Worm (Caenorhabditis elegans) whole organism, L2 larva: ENCODE data around the gene ani-2.

Experiments used
- C34F6.9 ChIP-seq: fragments of 150-350 bp; optimal IDR thresholded peaks from 2 replicates; lab custom pipeline; 2014; ENCODE audit warnings: missing biosample characterization, missing genetic modification characterization
- F13H6.1 ChIP-seq: sonication (generic microtip); optimal IDR thresholded peaks from 2 replicates; lab custom pipeline; 2016; ENCODE audit warnings: missing genetic modification characterization, missing compliant biosample characterization
- R02D3.7 ChIP-seq: fragments of 150-350 bp; optimal IDR thresholded peaks from 2 replicates; lab custom pipeline; 2014; ENCODE audit warnings: missing biosample characterization, missing genetic modification characterization
- Y55F3AM.14 ChIP-seq: fragments of 200-800 bp; sonication (Bioruptor generic); optimal IDR thresholded peaks from 2 replicates; lab custom pipeline; 2018; ENCODE audit warnings: mild to moderate bottlenecking, missing genetic modification characterization, missing compliant biosample characterization
- ZK546.5 ChIP-seq: sonication (generic microtip); optimal IDR thresholded peaks from 2 replicates; lab custom pipeline; 2017; ENCODE audit warnings: missing biosample characterization, missing genetic modification characterization
- aly-2 ChIP-seq: fragments of 150-350 bp; optimal IDR thresholded peaks from 2 replicates; lab custom pipeline; 2014; ENCODE audit warnings: missing biosample characterization, missing genetic modification characterization
- ama-1 ChIP-seq: fragments of 150-350 bp; optimal IDR thresholded peaks from 2 replicates; lab custom pipeline; 2018; ENCODE audit warnings: inconsistent platforms
- blmp-1 ChIP-seq: sonication (generic microtip); optimal IDR thresholded peaks from 2 replicates; lab custom pipeline; 2017; ENCODE audit warnings: missing genetic modification characterization, mild to moderate bottlenecking, missing compliant biosample characterization, antibody characterized with exemption, moderate library complexity; ENCODE audit not compliant: insufficient read depth
- ceh-16 ChIP-seq: fragments of 150-350 bp; optimal IDR thresholded peaks from 2 replicates; lab custom pipeline; 2014; ENCODE audit warnings: missing biosample characterization, missing genetic modification characterization
- crh-2 ChIP-seq: sonication (generic microtip); optimal IDR thresholded peaks from 2 replicates; lab custom pipeline; 2017; ENCODE audit warnings: missing biosample characterization, missing genetic modification characterization
- dmd-4 ChIP-seq: sonication (generic microtip); optimal IDR thresholded peaks from 2 replicates; lab custom pipeline; 2017; ENCODE audit warnings: missing biosample characterization, missing genetic modification characterization
- egl-27 ChIP-seq: sonication (generic microtip); optimal IDR thresholded peaks from 3 replicates; lab custom pipeline; 2017; ENCODE audit warnings: missing biosample characterization, missing genetic modification reagents, missing genetic modification characterization
- fos-1 ChIP-seq: fragments of 150-350 bp; optimal IDR thresholded peaks from 2 replicates; lab custom pipeline; 2014; ENCODE audit warnings: missing biosample characterization, missing genetic modification characterization
- lin-11 ChIP-seq: fragments of 150-350 bp; sonication (generic microtip); optimal IDR thresholded peaks from 2 replicates; lab custom pipeline; 2014; ENCODE audit warnings: missing biosample characterization, missing genetic modification characterization, inconsistent platforms, mixed read lengths
- lin-13 ChIP-seq: fragments of 150-350 bp; optimal IDR thresholded peaks from 2 replicates; lab custom pipeline; 2014; ENCODE audit warnings: missing biosample characterization, missing genetic modification reagents, missing genetic modification characterization
- lin-39 ChIP-seq: fragments of 150-350 bp; optimal IDR thresholded peaks from 2 replicates; lab custom pipeline; 2014; ENCODE audit warnings: missing biosample characterization, missing genetic modification reagents, missing genetic modification characterization
- lsy-2 ChIP-seq, 2 experiments: fragments of 150-350 bp in 1 of 2; sonication (generic microtip) in 1 of 2; optimal IDR thresholded peaks; 2 replicates each; lab custom pipeline; 2014 to 2017; ENCODE audit warnings: missing biosample characterization in 2 of 2, missing genetic modification characterization in 2 of 2
- mab-5 ChIP-seq: fragments of 150-350 bp; optimal IDR thresholded peaks from 2 replicates; lab custom pipeline; 2014; ENCODE audit warnings: missing biosample characterization, missing genetic modification characterization
- mdl-1 ChIP-seq, 2 experiments: fragments of 150-350 bp in 1 of 2; sonication (generic microtip) in 1 of 2; optimal IDR thresholded peaks; 2 replicates each; lab custom pipeline; 2017; ENCODE audit warnings: missing biosample characterization in 2 of 2, missing genetic modification characterization in 2 of 2
- nhr-10 ChIP-seq: sonication (generic microtip); optimal IDR thresholded peaks from 2 replicates; lab custom pipeline; 2017; ENCODE audit warnings: missing biosample characterization, missing genetic modification characterization
- nhr-129 ChIP-seq: fragments of 150-350 bp; optimal IDR thresholded peaks from 2 replicates; lab custom pipeline; 2014; ENCODE audit warnings: missing biosample characterization, missing genetic modification characterization
- nhr-21 ChIP-seq: fragments of 150-350 bp; optimal IDR thresholded peaks from 2 replicates; lab custom pipeline; 2014; ENCODE audit warnings: missing biosample characterization, missing genetic modification characterization
- nhr-237 ChIP-seq: fragments of 150-350 bp; optimal IDR thresholded peaks from 2 replicates; lab custom pipeline; 2014; ENCODE audit warnings: missing biosample characterization, missing genetic modification characterization
- nhr-25 ChIP-seq: fragments of 150-350 bp; sonication (generic microtip); optimal IDR thresholded peaks from 3 replicates; lab custom pipeline; 2014; ENCODE audit warnings: missing biosample characterization, missing genetic modification characterization
- nhr-6 ChIP-seq: fragments of 150-350 bp; optimal IDR thresholded peaks from 2 replicates; lab custom pipeline; 2014; ENCODE audit warnings: missing biosample characterization, missing genetic modification characterization
- peb-1 ChIP-seq: fragments of 150-350 bp; optimal IDR thresholded peaks from 2 replicates; lab custom pipeline; 2014; ENCODE audit warnings: missing biosample characterization, missing genetic modification characterization
- sem-4 ChIP-seq: fragments of 150-350 bp; optimal IDR thresholded peaks from 2 replicates; lab custom pipeline; 2014; ENCODE audit warnings: missing biosample characterization, missing genetic modification reagents, missing genetic modification characterization
- skn-1 ChIP-seq: sonication (generic microtip); optimal IDR thresholded peaks from 2 replicates; lab custom pipeline; 2017; ENCODE audit warnings: missing biosample characterization, missing genetic modification characterization
- sma-3 ChIP-seq: sonication (generic microtip); optimal IDR thresholded peaks from 2 replicates; lab custom pipeline; 2016; ENCODE audit warnings: missing genetic modification reagents, missing genetic modification characterization, missing compliant biosample characterization
- sma-9 ChIP-seq, 2 experiments: fragments of 150-350 bp in 1 of 2; sonication (generic microtip) in 1 of 2; optimal IDR thresholded peaks; 2 replicates each; lab custom pipeline; 2014 to 2016; ENCODE audit warnings: missing genetic modification characterization in 2 of 2, mild to moderate bottlenecking in 1 of 2, missing biosample characterization in 1 of 2, missing compliant biosample characterization in 1 of 2, missing genetic modification reagents in 1 of 2, moderate library complexity in 1 of 2
- snpc-4 ChIP-seq: fragments of 150-350 bp; optimal IDR thresholded peaks from 2 replicates; lab custom pipeline; 2014; ENCODE audit warnings: missing biosample characterization, missing genetic modification characterization
- unc-39 ChIP-seq: fragments of 150-350 bp; optimal IDR thresholded peaks from 2 replicates; lab custom pipeline; 2014; ENCODE audit warnings: missing biosample characterization, missing genetic modification characterization
- unc-55 ChIP-seq: fragments of 150-350 bp; sonication (generic microtip); optimal IDR thresholded peaks from 3 replicates; lab custom pipeline; 2014; ENCODE audit warnings: missing biosample characterization, missing genetic modification reagents, missing genetic modification characterization
- unc-62 ChIP-seq: fragments of 150-350 bp; optimal IDR thresholded peaks from 2 replicates; lab custom pipeline; 2014; ENCODE audit warnings: missing biosample characterization, missing genetic modification reagents, missing genetic modification characterization
- zag-1 ChIP-seq: fragments of 150-350 bp; optimal IDR thresholded peaks from 2 replicates; lab custom pipeline; 2014; ENCODE audit warnings: missing biosample characterization, missing genetic modification characterization
- ztf-1 ChIP-seq: fragments of 200-800 bp; sonication (Bioruptor generic); conservative IDR thresholded peaks from 2 replicates; pipeline ENCODE4 v1.3.6; 2022; ENCODE audit warnings: missing genetic modification characterization, missing compliant biosample characterization
- ztf-11 ChIP-seq: sonication (generic microtip); optimal IDR thresholded peaks from 2 replicates; lab custom pipeline; 2017; ENCODE audit warnings: missing biosample characterization, missing genetic modification characterization
- ztf-4 ChIP-seq: fragments of 150-350 bp; optimal IDR thresholded peaks from 2 replicates; lab custom pipeline; 2014; ENCODE audit warnings: missing biosample characterization, missing genetic modification characterization

The ani-2 gene

DNA sequence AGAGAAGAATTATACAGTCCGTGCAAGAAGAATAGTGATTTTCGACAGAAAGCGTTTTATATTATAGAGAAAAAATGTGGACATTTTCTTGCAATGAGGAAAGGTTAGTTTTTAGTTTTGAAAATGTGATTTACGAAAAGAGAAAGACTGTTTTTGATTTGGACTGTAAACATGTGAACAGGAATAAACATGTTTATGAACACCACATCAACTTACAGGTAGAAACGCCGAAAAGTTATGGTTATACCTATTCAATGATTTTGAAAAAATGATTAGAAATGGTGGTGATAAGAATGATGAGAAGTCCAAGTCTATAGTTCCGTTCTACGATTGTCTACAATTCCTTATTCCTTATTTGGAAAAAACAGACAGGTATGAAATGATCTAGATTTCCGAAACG, 20.7 kb downstream of the ani-2 start:
- TF ChIP-seq crh-2 (no peak), lsy-2 (tag; optimal IDR thresholded peaks at IDR 0.05; lab: Kevin White, UChicago) (no peak), nhr-25 (no peak), dmd-4 (tag; lab: Kevin White, UChicago) (no peak), ZK546.5 (no peak), Y55F3AM.14 (GFP tag; lab: Kevin White, UChicago) (no peak), sem-4 (tag; lab: Kevin White, UChicago) (no peak), nhr-6 (tag; lab: Kevin White, UChicago) (no peak), mdl-1 (tag; optimal IDR thresholded peaks at IDR 0.05; lab: Kevin White, UChicago) (no peak), ama-1 (no peak)

DNA sequence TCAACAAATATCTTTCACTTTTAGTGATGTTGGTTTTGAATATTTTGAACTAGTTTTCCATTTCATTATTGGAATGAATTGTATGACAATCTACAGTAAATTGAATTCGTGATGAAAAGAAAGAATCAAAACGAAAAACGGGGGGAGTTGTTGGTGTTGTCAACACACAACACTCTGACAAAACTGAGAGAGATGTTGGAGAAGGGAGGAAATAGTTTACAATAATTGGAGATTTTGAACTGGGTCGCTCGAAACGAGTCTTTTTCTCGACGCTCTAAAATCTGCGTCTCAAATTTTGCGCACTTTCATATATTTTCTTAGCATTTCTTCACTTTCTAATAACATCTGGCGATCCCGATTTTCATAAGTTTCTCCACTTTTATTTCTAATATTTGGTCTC, 21.3 kb downstream of the ani-2 start, which contains the start of gene txt-18:
Gene txt-18, plus strand, starts transcription at position 180 of the 400 bp plus-strand sequence.
- peak; percentile 39 for TF ChIP-seq nhr-21
- TF ChIP-seq unc-39 = no peak
- TF ChIP-seq ama-1 = no peak
- no peak for TF ChIP-seq ztf-11
- peak in 1 of 2 experiments; percentile 34 for TF ChIP-seq lsy-2 (tag; optimal IDR thresholded peaks at IDR 0.05; lab: Kevin White, UChicago)
- peak; percentile 6 for TF ChIP-seq ztf-4 (tag; lab: Kevin White, UChicago)
- TF ChIP-seq aly-2 (tag; lab: Kevin White, UChicago) = no peak
- peak; percentile 48 for TF ChIP-seq sma-9 (GFP tag; optimal IDR thresholded peaks at IDR 0.05; lab: Kevin White, UChicago)
- no peak for TF ChIP-seq sma-9 (tag; optimal IDR thresholded peaks at IDR 0.05; lab: Kevin White, UChicago)
- peak; percentile 72 for TF ChIP-seq blmp-1 (tag; lab: Kevin White, UChicago)
- TF ChIP-seq unc-55 (GFP tag; lab: Kevin White, UChicago) = peak; percentile 4
- TF ChIP-seq F13H6.1 (tag; lab: Kevin White, UChicago) = peak; percentile 13
- no peak for TF ChIP-seq skn-1 (tag; lab: Kevin White, UChicago)
- TF ChIP-seq egl-27 (tag; lab: Kevin White, UChicago) = peak; percentile 17
- TF ChIP-seq peb-1 (tag; lab: Kevin White, UChicago) = no peak
- no peak for TF ChIP-seq dmd-4 (tag; lab: Kevin White, UChicago)
- TF ChIP-seq nhr-10 (tag; lab: Kevin White, UChicago) = no peak
- TF ChIP-seq crh-2 = peak; percentile 9
- no peak for TF ChIP-seq sma-3 (GFP tag; lab: Kevin White, UChicago)
- TF ChIP-seq ceh-16 (tag; lab: Kevin White, UChicago) = no peak
- TF ChIP-seq unc-62 (GFP tag; lab: Kevin White, UChicago) = no peak
- peak; percentile 27 for TF ChIP-seq C34F6.9 (tag; lab: Kevin White, UChicago)
- peak; percentile 59 for TF ChIP-seq nhr-129 (tag; lab: Kevin White, UChicago)
- TF ChIP-seq ztf-1 (GFP tag; lab: Robert Waterston, UW) = no peak
- peak; percentile 72 for TF ChIP-seq nhr-25
- no peak for TF ChIP-seq mab-5 (tag; lab: Kevin White, UChicago)
- TF ChIP-seq, all 48 proteins: peak for 12

DNA sequence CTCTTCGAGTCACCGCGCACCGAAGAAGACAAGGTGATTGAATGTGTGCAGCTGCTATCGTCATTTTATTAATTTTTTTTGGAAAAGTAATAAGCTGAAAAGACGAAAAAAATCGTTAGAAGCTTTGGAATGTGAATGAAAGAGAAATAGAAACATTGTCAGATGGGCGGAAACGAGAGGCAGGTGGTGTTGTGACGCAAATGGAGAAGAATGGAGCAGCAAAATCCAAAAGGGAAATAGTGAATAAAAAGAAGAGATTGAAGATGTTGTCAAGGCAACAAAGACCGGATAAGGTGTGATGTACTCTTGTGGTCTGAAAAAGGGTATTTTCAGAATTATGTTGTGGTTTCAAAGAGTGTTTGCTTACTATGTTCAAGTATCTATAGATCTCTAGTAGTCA, 22.7 kb downstream of the ani-2 start:
- TF ChIP-seq aly-2 (tag; lab: Kevin White, UChicago) (no peak), crh-2 (peak; percentile 2), lsy-2 (tag; optimal IDR thresholded peaks at IDR 0.05; lab: Kevin White, UChicago) (peak in 1 of 2 experiments; percentile 10), nhr-129 (tag; lab: Kevin White, UChicago) (peak; percentile 11)

DNA sequence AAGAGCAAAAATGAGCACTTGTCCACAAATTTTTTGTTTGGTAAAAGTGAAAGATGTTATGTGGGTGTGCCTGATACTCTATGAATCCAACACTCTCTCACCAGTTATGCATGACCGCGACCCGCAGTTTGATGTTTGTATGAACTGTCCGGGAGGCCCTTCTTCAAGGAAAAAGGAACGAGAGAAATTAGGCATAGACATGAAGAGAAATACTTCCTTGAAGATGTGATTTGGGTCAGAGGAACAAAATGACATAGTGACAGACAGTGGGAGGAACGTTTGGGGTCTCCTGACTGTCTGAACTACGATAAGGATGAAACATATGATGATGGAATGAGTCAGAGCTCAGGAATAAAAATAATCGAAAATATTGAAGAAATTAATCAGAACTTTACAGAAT, 24.1 kb downstream of the ani-2 start:
- TF ChIP-seq ztf-4 (tag; lab: Kevin White, UChicago) = no peak
- TF ChIP-seq fos-1 (tag; lab: Kevin White, UChicago) = peak; percentile 42

DNA sequence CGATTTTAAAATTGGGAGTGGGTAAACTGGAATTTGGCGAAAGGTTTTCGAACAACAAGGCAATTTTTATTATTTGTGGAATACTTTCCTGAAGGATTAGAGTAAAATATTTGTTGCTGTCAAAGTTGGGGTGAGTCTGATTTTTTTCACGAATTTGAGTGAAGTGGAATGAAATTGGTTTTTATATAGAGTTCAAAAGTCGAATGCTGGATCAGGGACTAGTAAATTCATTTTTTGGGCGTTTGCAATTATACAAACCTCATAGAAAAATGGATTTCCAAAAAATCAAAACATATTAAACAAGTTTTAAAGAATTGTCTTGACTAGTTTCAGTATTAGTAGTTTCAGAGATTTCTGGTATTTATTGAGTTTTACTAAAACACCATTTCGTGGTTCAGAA, 25.2 kb downstream of the ani-2 start, which contains the start of gene C32D5.7:
Gene C32D5.7, minus strand, starts transcription at position 101 of the 400 bp plus-strand sequence.
- TF ChIP-seq nhr-21 (no peak), Y55F3AM.14 (GFP tag; lab: Kevin White, UChicago) (no peak), R02D3.7 (tag; lab: Kevin White, UChicago) (no peak), nhr-237 (tag; lab: Kevin White, UChicago) (no peak), mdl-1 (tag; optimal IDR thresholded peaks at IDR 0.05; lab: Kevin White, UChicago) (no peak), snpc-4 (no peak), lin-13 (no peak), peb-1 (tag; lab: Kevin White, UChicago) (no peak), unc-62 (GFP tag; lab: Kevin White, UChicago) (no peak), nhr-129 (tag; lab: Kevin White, UChicago) (no peak), sma-9 (GFP tag; optimal IDR thresholded peaks at IDR 0.05; lab: Kevin White, UChicago) (no peak), sma-9 (tag; optimal IDR thresholded peaks at IDR 0.05; lab: Kevin White, UChicago) (no peak), unc-39 (no peak), lin-11 (tag; lab: Kevin White, UChicago) (no peak), lsy-2 (tag; optimal IDR thresholded peaks at IDR 0.05; lab: Kevin White, UChicago) (no peak), lin-39 (no peak), ama-1 (no peak), ZK546.5 (no peak), zag-1 (tag; lab: Kevin White, UChicago) (no peak)
